Fruit fly (Drosophila melanogaster) whole organism, embryonic: ENCODE results near the gene Acp29AB.
A peak's percentile ranks its signal among the peaks of the same experiment; 100 is the strongest.

ENCODE experiments used
- ATbp ChIP-seq: fragments of 200-800 bp; sonication (Bioruptor generic); optimal IDR thresholded peaks from 2 replicates; lab custom pipeline; 2017; ENCODE audit warnings: missing biosample characterization, mild to moderate bottlenecking, missing genetic modification characterization, missing genetic modification reagents
- Ada2b ChIP-seq: fragments of 200-800 bp; sonication (Bioruptor generic); IDR thresholded peaks from 2 replicates; pipeline ENCODE4 v1.3.6; 2022; ENCODE audit warnings: missing biosample characterization, missing genetic modification characterization
- Asciz ChIP-seq: fragments of 200-800 bp; sonication (Bioruptor generic); optimal IDR thresholded peaks from 2 replicates; lab custom pipeline; 2017; ENCODE audit warnings: missing biosample characterization, mild to moderate bottlenecking, missing genetic modification characterization, missing genetic modification reagents
- Bgb ChIP-seq: fragments of 200-800 bp; sonication (Bioruptor generic); IDR thresholded peaks from 2 replicates; pipeline ENCODE4 v1.3.6; 2022; ENCODE audit warnings: missing biosample characterization, missing genetic modification characterization; ENCODE audit not compliant: partially characterized antibody
- CG10979 ChIP-seq: fragments of 200-800 bp; sonication (Bioruptor generic); optimal IDR thresholded peaks from 2 replicates; lab custom pipeline; 2018; ENCODE audit warnings: missing biosample characterization, mild to moderate bottlenecking, missing genetic modification characterization, moderate library complexity
- CG12744 ChIP-seq: fragments of 200-800 bp; sonication (Bioruptor generic); optimal IDR thresholded peaks from 2 replicates; lab custom pipeline; 2016; ENCODE audit warnings: missing biosample characterization, missing genetic modification characterization
- CG1529 ChIP-seq: fragments of 200-800 bp; sonication (Bioruptor generic); optimal IDR thresholded peaks from 3 replicates; lab custom pipeline; 2018; ENCODE audit warnings: missing biosample characterization, missing genetic modification characterization
- CG15696 ChIP-seq: fragments of 200-800 bp; sonication (Bioruptor generic); optimal IDR thresholded peaks from 2 replicates; lab custom pipeline; 2019; ENCODE audit warnings: missing biosample characterization, mild to moderate bottlenecking, missing genetic modification characterization, moderate library complexity
- CG1603 ChIP-seq: fragments of 200-800 bp; sonication (Bioruptor generic); optimal IDR thresholded peaks from 2 replicates; lab custom pipeline; 2019; ENCODE audit warnings: missing biosample characterization, mild to moderate bottlenecking, missing genetic modification characterization, moderate library complexity
- CG17328 ChIP-seq: fragments of 200-800 bp; sonication (Bioruptor generic); IDR thresholded peaks from 2 replicates; pipeline ENCODE4 v1.3.6; 2022; ENCODE audit warnings: missing biosample characterization, missing genetic modification characterization
- CG17385 ChIP-seq: fragments of 200-800 bp; sonication (Bioruptor generic); optimal IDR thresholded peaks from 3 replicates; lab custom pipeline; 2018; ENCODE audit warnings: missing biosample characterization, mild to moderate bottlenecking, missing genetic modification characterization
- CG3838 ChIP-seq: fragments of 200-800 bp; sonication (Bioruptor generic); optimal IDR thresholded peaks from 3 replicates; lab custom pipeline; 2016; ENCODE audit warnings: missing biosample characterization, missing genetic modification characterization
- CG4424 ChIP-seq: fragments of 200-800 bp; sonication (Bioruptor generic); optimal IDR thresholded peaks from 3 replicates; lab custom pipeline; 2016; ENCODE audit warnings: missing biosample characterization, missing genetic modification characterization
- CG4617 ChIP-seq: fragments of 200-800 bp; sonication (Bioruptor generic); optimal IDR thresholded peaks from 3 replicates; lab custom pipeline; 2016; ENCODE audit warnings: missing biosample characterization, missing genetic modification characterization, borderline replicate concordance
- CG4707 ChIP-seq: fragments of 200-800 bp; sonication (Bioruptor generic); optimal IDR thresholded peaks from 2 replicates; lab custom pipeline; 2018; ENCODE audit warnings: missing biosample characterization, mild to moderate bottlenecking, missing genetic modification characterization, moderate library complexity
- CG4854 ChIP-seq: fragments of 200-800 bp; sonication (Bioruptor generic); optimal IDR thresholded peaks from 2 replicates; lab custom pipeline; 2016; ENCODE audit warnings: missing biosample characterization, missing genetic modification characterization, inconsistent platforms
- CG6813 ChIP-seq: fragments of 200-800 bp; sonication (Bioruptor generic); optimal IDR thresholded peaks from 2 replicates; lab custom pipeline; 2017; ENCODE audit warnings: missing biosample characterization, missing genetic modification characterization, mild to moderate bottlenecking, moderate library complexity, missing genetic modification reagents
- CG7372 ChIP-seq: fragments of 200-800 bp; sonication (Bioruptor generic); IDR thresholded peaks from 2 replicates; pipeline ENCODE4 v1.3.6; 2022; ENCODE audit warnings: missing biosample characterization, missing genetic modification characterization
- ERR ChIP-seq: fragments of 200-800 bp; sonication (Bioruptor generic); optimal IDR thresholded peaks from 2 replicates; lab custom pipeline; 2016; ENCODE audit warnings: missing biosample characterization, missing genetic modification characterization
- GATAe ChIP-seq: fragments of 200-800 bp; sonication (Bioruptor generic); conservative IDR thresholded peaks from 2 replicates; pipeline ENCODE4 v1.3.6; 2022; ENCODE audit warnings: missing biosample characterization, missing genetic modification characterization
- HLH4C ChIP-seq: fragments of 200-800 bp; sonication (Bioruptor generic); IDR thresholded peaks from 3 replicates; pipeline ENCODE4 v1.3.6; 2022; ENCODE audit warnings: missing biosample characterization, missing genetic modification characterization; ENCODE audit not compliant: partially characterized antibody
- MESR4 ChIP-seq: fragments of 200-800 bp; sonication (Bioruptor generic); optimal IDR thresholded peaks from 2 replicates; lab custom pipeline; 2018; ENCODE audit warnings: missing biosample characterization, mild to moderate bottlenecking, missing genetic modification characterization, moderate library complexity
- Pdp1 ChIP-seq, 2 experiments: fragments of 200-800 bp; sonication (Bioruptor generic); optimal IDR thresholded peaks; 3 replicates each; lab custom pipeline; 2016; ENCODE audit warnings: missing biosample characterization in 2 of 2, missing genetic modification characterization in 2 of 2, mild to moderate bottlenecking in 1 of 2, moderate library complexity in 1 of 2
- Taf1 ChIP-seq: fragments of 200-800 bp; sonication (Bioruptor generic); IDR thresholded peaks from 2 replicates; pipeline ENCODE4 v1.3.6; 2022; ENCODE audit warnings: missing biosample characterization, missing genetic modification characterization
- ab ChIP-seq: fragments of 200-800 bp; sonication (Bioruptor generic); optimal IDR thresholded peaks from 2 replicates; lab custom pipeline; 2016; ENCODE audit warnings: missing biosample characterization, missing genetic modification characterization
- cad ChIP-seq: fragments of >200 bp; optimal IDR thresholded peaks from 2 replicates; lab custom pipeline; 2017; ENCODE audit warnings: missing biosample characterization, missing genetic modification characterization
- grau ChIP-seq: fragments of 200-800 bp; optimal IDR thresholded peaks from 3 replicates; lab custom pipeline; 2019; ENCODE audit warnings: missing biosample characterization, mild to moderate bottlenecking, missing genetic modification characterization, moderate library complexity
- h ChIP-seq: fragments of >200 bp; optimal IDR thresholded peaks from 2 replicates; lab custom pipeline; 2017
- ind ChIP-seq: fragments of 200-800 bp; sonication (Bioruptor generic); optimal IDR thresholded peaks from 3 replicates; lab custom pipeline; 2016; ENCODE audit warnings: missing biosample characterization, missing genetic modification characterization
- klu ChIP-seq: fragments of 200-800 bp; sonication (Bioruptor generic); IDR thresholded peaks from 2 replicates; pipeline ENCODE4 v1.3.6; 2022; ENCODE audit warnings: missing biosample characterization, missing genetic modification characterization
- kni ChIP-seq: fragments of 200-800 bp; sonication (Bioruptor generic); optimal IDR thresholded peaks from 3 replicates; lab custom pipeline; 2017; ENCODE audit warnings: mild to moderate bottlenecking, missing biosample characterization, missing genetic modification reagents, missing genetic modification characterization
- lov ChIP-seq, 2 experiments: fragments of 200-800 bp in 1 of 2; fragments of >200 bp in 1 of 2; sonication (Bioruptor generic) in 1 of 2; IDR thresholded peaks in 1 of 2; optimal IDR thresholded peaks in 1 of 2; 2 replicates in 1 of 2; 3 replicates in 1 of 2; pipeline versions ENCODE4 v1.3.6 to Lab custom; 2017 to 2022; ENCODE audit warnings: missing biosample characterization in 1 of 2, missing genetic modification characterization in 1 of 2
- luna ChIP-seq: fragments of 200-800 bp; sonication (Bioruptor generic); optimal IDR thresholded peaks from 2 replicates; lab custom pipeline; 2016; ENCODE audit warnings: missing biosample characterization, missing genetic modification characterization
- nom ChIP-seq: fragments of 200-800 bp; sonication (Bioruptor generic); optimal IDR thresholded peaks from 2 replicates; lab custom pipeline; 2017; ENCODE audit warnings: missing biosample characterization, missing genetic modification characterization, mild to moderate bottlenecking, moderate library complexity, missing genetic modification reagents
- pros ChIP-seq: fragments of 200-800 bp; sonication (Bioruptor generic); optimal IDR thresholded peaks from 3 replicates; lab custom pipeline; 2019; ENCODE audit warnings: missing biosample characterization, mild to moderate bottlenecking, missing genetic modification characterization, moderate library complexity
- ro ChIP-seq: fragments of 200-800 bp; sonication (Bioruptor generic); IDR thresholded peaks from 2 replicates; pipeline ENCODE4 v1.3.6; 2022; ENCODE audit warnings: missing biosample characterization, missing genetic modification characterization
- sens ChIP-seq: fragments of 200-800 bp; sonication (Bioruptor generic); peaks from one replicate; lab custom pipeline; 2016; ENCODE audit warnings: missing biosample characterization, missing genetic modification characterization
- seq ChIP-seq: fragments of 200-800 bp; sonication (Bioruptor generic); IDR thresholded peaks from 2 replicates; pipeline ENCODE4 v1.3.6; 2022; ENCODE audit warnings: missing biosample characterization, missing genetic modification characterization
- slou ChIP-seq: fragments of 200-800 bp; sonication (Bioruptor generic); optimal IDR thresholded peaks from 3 replicates; lab custom pipeline; 2016; ENCODE audit warnings: missing biosample characterization, missing genetic modification characterization
- zen2 ChIP-seq: fragments of 200-800 bp; sonication (Bioruptor generic); IDR thresholded peaks from 3 replicates; pipeline ENCODE4 v1.3.6; 2022; ENCODE audit warnings: missing biosample characterization, missing genetic modification characterization; ENCODE audit not compliant: partially characterized antibody

Acp29AB gene

DNA sequence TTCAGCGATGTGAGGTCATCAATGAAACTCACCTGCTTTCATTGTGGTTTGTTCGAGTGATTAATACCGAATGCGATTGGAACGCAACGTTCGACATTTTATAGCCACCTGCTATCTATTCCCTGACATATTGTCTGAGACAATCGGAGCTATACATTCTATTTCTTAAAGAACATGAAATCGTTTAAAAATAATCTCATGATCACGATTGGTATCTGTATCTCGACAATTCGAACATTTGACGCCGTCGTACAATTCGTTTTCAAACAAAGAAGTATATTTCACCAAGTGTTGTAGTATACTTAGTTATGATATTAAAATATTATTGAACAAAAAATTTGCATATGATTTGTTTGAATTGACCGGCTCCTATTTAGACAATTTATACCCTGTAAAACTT lies 1.8 kb upstream of the Acp29AB start, which contains the start of gene Peritrophin-15b:
Peritrophin-15b (minus strand) TSS at position 101 of the 400 bp plus-strand sequence.
- TF ChIP-seq cad (GFP tag; lab: Kevin White, UChicago) (no peak), Ada2b (GFP tag; lab: Robert Waterston, UW) (no peak), seq (GFP tag; lab: Robert Waterston, UW) (no peak)

DNA sequence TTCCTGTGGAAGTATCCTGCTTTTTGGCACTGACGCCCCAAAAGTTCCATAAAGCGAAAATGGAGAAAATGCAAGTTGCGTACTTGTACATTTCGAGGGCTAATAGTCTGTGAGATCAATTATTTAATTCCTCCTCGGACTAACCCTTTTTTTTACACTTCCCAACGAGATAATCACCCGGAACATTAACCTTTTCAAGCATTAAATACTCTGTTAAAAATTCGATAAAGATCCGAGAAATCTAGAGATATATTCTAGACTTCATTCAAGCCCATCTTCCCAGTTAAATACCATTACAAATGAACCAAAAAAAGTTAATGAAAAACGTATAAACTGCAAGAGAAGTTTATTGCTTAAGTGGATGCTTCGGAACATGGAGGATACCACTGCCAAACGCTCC lies 1.2 kb upstream of the Acp29AB start, which contains the start of gene lectin-29Ca:
lectin-29Ca (minus strand) TSS at position 101 of the 400 bp plus-strand sequence.
- TF ChIP-seq CG15696 (tag; lab: Kevin White, UChicago) (no peak), CG1529 (GFP tag; lab: Kevin White, UChicago) (no peak), Taf1 (GFP tag; lab: Robert Waterston, UW) (no peak), CG3838 (no peak), CG4707 (GFP tag; lab: Kevin White, UChicago) (no peak), ERR (GFP tag; lab: Kevin White, UChicago) (no peak)

DNA sequence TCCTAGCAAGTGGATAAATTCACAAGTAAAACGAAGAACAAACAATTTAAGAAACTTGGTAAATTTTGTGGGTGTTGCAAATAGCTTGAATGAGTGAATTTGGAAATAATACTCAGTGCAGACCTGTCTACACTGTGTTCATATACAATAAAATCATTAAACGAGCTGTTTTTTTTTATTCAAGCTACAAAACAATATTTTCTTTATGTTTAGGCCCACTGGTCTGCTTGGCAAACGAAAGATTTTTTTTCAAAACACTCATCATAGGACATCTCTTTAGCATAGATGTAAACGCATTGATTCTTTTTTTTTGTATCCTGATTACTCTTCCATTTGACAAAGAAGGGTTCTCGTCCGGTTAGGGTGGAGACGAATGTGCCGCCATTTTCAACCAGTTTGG lies 724 bp downstream of the Acp29AB start, which contains the start of gene CG42820:
CG42820 (minus strand) TSS at position 101 of the 400 bp plus-strand sequence.
- TF ChIP-seq cad (GFP tag; lab: Kevin White, UChicago) (no peak), sens (peak; percentile 21), CG6813 (GFP tag; lab: Kevin White, UChicago) (no peak)

DNA sequence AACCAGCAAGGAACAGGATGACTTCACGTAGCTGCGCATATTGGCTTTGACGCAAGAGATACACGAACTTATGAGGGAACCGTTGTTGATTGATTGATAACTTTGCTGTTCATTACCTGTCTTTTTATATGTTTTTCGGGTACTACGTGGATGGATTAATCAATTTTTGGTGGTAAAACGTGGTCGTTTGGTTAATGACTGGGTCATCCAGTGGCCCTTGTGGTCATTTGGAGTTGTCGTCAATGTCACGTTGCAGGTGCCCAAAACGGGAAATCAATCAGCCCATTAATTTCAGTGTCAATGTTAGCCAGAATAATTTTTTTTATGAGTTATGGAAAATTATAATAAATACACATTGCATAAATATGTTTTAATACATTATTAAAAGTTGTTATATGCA lies 3.8 kb downstream of the Acp29AB start, which contains the start of gene CG42819:
CG42819 (minus strand) TSS at position 101 of the 400 bp plus-strand sequence.
- TF ChIP-seq kni (GFP tag; lab: Kevin White, UChicago) (peak; percentile 21), ERR (GFP tag; lab: Kevin White, UChicago) (no peak), CG4424 (GFP tag; lab: Kevin White, UChicago) (no peak), ind (GFP tag; lab: Kevin White, UChicago) (no peak)

DNA sequence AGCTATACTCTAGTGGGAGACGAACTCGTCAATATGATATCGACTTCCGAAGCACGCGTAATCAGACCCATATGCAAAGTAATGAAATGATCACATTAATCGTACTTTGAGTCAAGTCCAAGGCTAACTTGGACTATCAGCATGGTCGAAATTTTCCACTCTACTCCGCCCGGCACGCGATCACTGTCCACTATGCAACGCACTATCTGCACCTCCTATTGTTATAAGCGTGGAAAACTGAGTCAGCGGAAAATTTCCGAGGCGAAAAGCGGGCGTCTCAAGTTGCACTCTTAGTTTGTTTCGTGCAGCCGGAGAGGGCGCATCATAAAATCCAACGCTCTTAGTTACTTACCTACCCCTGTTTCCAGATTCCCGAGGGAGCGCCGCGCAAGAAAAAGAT lies 7.2 kb downstream of the Acp29AB start:
- TF ChIP-seq lov (optimal IDR thresholded peaks at IDR 0.05; lab: Kevin White, UChicago) (no peak), lov (GFP tag; IDR thresholded peaks at IDR 0.05; lab: Robert Waterston, UW) (0 out of 3 replicates have a peak, but pooled peaks have one; percentile 30), CG10979 (tag; lab: Kevin White, UChicago) (no peak)
- TF ChIP-seq, all 482 proteins: peak for 1

DNA sequence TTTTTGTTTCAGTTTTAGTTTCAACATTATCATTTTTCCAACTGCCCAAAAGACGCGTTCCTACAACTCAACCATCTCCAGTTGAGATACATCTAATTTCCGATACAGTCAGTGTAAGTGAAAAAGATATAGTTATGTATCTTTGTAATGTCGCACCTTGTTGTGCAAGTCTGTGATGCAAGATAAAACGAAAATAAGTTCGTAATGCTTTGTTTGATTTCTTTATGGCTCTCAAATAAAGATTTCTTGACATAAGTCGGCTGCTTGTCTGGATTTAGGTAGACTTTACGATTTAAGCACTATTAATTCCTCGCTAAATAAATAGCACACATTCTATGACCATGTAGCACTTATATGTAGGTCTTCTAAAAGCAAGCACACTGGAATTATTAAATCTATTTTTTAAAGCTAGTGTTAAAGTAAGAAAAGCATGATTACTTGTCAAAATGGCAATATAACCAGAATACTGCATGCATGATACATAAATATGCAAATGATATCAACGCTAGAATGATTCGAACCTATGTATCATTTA lies 8.0 kb downstream of the Acp29AB start:
- peak; percentile 38 for TF ChIP-seq Asciz (GFP tag; lab: Kevin White, UChicago)
- no peak for TF ChIP-seq Bgb (GFP tag; lab: Robert Waterston, UW)
- TF ChIP-seq MESR4 (GFP tag; lab: Kevin White, UChicago): no peak
- TF ChIP-seq CG12744: no peak
- TF ChIP-seq slou (GFP tag; lab: Kevin White, UChicago): no peak
- TF ChIP-seq CG7372 (GFP tag; lab: Robert Waterston, UW): no peak
- no peak for TF ChIP-seq pros (GFP tag; lab: Kevin White, UChicago)
- peak; percentile 81 for TF ChIP-seq sens
- TF ChIP-seq nom: no peak
- TF ChIP-seq GATAe (GFP tag; lab: Robert Waterston, UW): no peak
- TF ChIP-seq ro: no peak
- TF ChIP-seq ATbp: peak; percentile 35
- no peak for TF ChIP-seq h (lab: Kevin White, UChicago)
- no peak for TF ChIP-seq luna
- no peak for TF ChIP-seq ab
- TF ChIP-seq CG4617 (GFP tag; lab: Kevin White, UChicago): no peak
- peak; percentile 5 for TF ChIP-seq CG1603
- TF ChIP-seq CG17385 (GFP tag; lab: Kevin White, UChicago): peak; percentile 7
- peak in 1 of 2 experiments; percentile 79 for TF ChIP-seq Pdp1 (GFP tag; optimal IDR thresholded peaks at IDR 0.05; lab: Kevin White, UChicago)
- no peak for TF ChIP-seq CG4854
- TF ChIP-seq klu: no peak
- no peak for TF ChIP-seq CG17328 (GFP tag; lab: Robert Waterston, UW)
- TF ChIP-seq grau: no peak
- no peak for TF ChIP-seq zen2
- no peak for TF ChIP-seq HLH4C (GFP tag; lab: Robert Waterston, UW)
